Worm (Caenorhabditis elegans) whole organism, midembryonic: ENCODE measurements around the gene npp-16.

Experiments
- flt-1 ChIP-seq: fragments of 200-800 bp; sonication (Bioruptor generic); IDR thresholded peaks from 2 replicates; pipeline ENCODE4 v1.3.6; 2022; ENCODE audit warnings: missing genetic modification characterization, missing compliant biosample characterization
- tab-1 ChIP-seq: fragments of 200-800 bp; sonication (Bioruptor generic); IDR thresholded peaks from 2 replicates; pipeline ENCODE4 v1.3.6; 2022; ENCODE audit warnings: missing genetic modification characterization, missing compliant biosample characterization
- ztf-23 ChIP-seq: fragments of 200-800 bp; sonication (Bioruptor generic); IDR thresholded peaks from 2 replicates; pipeline ENCODE4 v1.3.6; 2022; ENCODE audit warnings: missing genetic modification reagents, missing genetic modification characterization, missing compliant biosample characterization
- ztf-29 ChIP-seq: fragments of 200-800 bp; sonication (Bioruptor generic); IDR thresholded peaks from 2 replicates; pipeline ENCODE4 v1.3.6; 2022; ENCODE audit warnings: missing genetic modification reagents, missing genetic modification characterization, missing compliant biosample characterization

DNA sequence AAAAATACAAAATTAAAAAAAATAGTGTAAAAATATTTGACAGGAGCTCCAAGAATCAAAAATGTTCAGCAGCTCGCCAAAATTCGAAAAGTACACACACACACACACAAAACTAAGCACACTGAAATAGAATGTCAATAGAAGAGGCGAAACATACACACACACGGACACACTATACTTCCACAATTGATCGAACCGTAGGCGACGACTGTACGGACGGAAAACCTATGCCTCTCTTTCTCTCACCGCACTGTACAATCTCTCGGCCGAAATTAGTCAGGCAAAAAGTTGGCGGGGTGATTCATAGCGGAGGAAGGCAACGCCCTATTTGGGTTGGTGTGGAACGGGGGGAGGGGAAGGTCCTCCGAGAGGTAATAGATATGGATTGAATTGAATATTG, 31.8 kb downstream of the npp-16 start:
- TF ChIP-seq ztf-29 (GFP tag; lab: Robert Waterston, UW) (no peak), flt-1 (GFP tag; lab: Robert Waterston, UW) (no peak), tab-1 (no peak), ztf-23 (GFP tag; lab: Robert Waterston, UW) (no peak)
